Fruit fly (Drosophila melanogaster): ENCODE measurements around the gene CG6813.

DNA sequence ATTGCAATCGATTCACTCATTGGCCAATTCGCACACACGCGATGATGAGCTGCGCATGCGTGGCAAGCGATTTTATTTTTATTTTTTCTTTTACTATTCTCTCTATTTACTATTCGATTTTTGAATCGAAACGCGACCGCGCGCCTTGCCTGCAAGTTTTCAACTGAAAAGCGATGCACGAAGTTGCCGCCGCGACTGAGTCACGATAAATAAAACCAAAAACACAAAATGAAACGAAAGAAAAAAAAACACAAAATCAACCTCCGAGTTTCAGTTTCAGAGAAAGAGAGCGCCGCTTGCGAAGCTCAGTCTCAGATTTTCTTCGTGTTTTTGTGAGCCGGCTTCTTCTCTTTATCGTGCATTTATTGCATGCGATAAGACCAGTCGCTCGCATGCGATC is 20.4 kb upstream of the CG6813 start:
- TF ChIP-seq CG15336 (GFP tag; IDR thresholded peaks at IDR 0.05): peak; percentile 74; the same call in 1 of the 2 replicates
- TF ChIP-seq pdm3 (GFP tag; optimal IDR thresholded peaks at IDR 0.05): no peak
- no peak for TF ChIP-seq lz (GFP tag; optimal IDR thresholded peaks at IDR 0.05)
- TF ChIP-seq salr (GFP tag; optimal IDR thresholded peaks at IDR 0.05): no peak
- no peak for TF ChIP-seq CG31627 (GFP tag; optimal IDR thresholded peaks at IDR 0.05)
- TF ChIP-seq CG1621 (tag; optimal IDR thresholded peaks at IDR 0.05): peak; percentile 71

Measured in whole organism, prepupa.